Fruit fly (Drosophila melanogaster): ENCODE results near the gene CG31792.

The CG31792 gene

DNA sequence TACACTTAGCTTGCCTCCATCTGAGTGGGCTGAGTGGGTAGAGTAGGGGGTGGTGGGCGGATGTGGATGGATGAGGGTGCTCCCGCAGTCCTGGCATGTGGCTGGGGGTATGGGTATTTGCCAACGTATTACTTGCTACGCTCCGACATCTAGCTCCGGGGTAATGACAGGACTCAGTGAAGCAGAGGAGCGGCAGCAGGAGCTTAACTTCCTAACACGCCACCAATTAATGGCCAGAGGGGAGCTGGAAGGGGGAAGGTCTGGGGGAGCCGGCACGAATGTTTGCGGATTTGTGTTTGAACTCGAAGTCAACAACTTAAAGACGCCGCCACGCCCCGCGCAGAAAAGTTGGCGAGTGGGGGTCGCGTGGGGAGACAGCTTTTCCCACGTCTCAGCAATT is 21.0 kb downstream of the CG31792 start:
- TF ChIP-seq CTCF (optimal IDR thresholded peaks at IDR 0.05) (no peak), CG8478 (optimal IDR thresholded peaks at IDR 0.05) (no peak)

DNA sequence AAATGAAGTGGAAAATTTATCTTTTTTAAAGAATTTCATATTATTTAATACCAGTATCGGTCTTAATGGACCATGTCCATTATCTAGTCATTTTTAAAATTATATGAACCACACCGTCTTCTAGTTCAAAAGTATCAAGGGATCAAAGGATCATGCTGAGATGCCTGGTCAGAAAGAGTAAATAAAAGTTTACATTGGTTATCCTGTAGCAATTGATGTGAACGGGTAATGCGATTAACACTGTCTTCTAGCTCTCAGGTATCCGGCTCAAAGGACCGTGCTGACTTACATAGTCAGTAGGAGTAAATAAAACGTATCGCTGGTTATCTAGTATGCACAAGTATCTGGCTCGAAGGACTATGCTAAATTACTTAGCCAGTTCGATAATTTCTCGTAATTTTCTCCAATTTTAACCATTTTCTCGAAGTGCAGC is 21.9 kb downstream of the CG31792 start:
- TF ChIP-seq CG8478 (optimal IDR thresholded peaks at IDR 0.05) (no peak), CTCF (optimal IDR thresholded peaks at IDR 0.05) (no peak)

- TF ChIP-seq CTCF (optimal IDR thresholded peaks at IDR 0.05), result no peak
- TF ChIP-seq CG8478 (optimal IDR thresholded peaks at IDR 0.05), result no peak
Observed at dm6 chr2L:19019640-19020039, 22.4 kb downstream of the CG31792 start.

DNA sequence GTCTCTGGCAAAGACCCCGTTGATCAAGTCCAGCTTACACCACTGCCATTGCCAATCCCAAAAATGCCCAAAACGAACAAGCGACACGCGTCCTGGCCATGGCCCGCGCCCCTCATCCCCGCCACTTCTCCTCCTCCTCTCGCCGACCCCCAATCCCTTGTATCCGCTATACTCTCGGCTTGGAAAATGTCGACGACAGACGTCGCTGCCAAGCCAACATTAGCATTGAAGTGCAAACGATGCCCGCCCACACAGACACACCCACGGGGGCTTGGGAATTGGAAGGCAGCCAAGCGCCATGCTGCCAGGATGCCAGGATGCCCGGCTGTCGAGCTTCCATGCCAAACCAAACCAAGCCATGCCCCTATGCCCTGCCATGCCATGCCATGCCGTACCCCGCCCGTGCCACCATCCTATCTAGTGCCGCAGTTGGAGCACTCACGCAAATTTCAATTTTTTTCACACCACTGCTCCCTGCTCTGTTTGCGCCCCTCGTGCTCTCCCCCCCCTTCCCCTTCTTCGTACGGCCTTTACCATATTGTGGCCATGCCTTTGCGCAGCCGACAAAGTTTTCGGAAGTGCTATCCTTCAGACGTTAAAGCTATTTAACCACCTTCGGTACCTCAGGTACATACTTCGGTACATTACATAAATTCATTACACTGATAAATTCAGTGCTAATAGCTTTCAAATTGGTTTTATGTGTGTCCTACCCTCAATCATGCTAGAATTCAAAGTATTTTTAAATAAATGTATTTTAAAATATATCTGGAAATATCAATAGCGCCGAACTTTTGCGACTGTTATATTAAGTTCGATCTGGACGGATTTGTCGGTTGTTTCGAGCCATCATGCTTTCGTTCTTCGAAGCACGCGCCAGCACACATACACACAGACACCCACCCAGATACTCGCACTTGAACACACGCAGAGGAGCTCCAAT is 24.3 kb downstream of the CG31792 start:
- no peak for TF ChIP-seq CG8478 (optimal IDR thresholded peaks at IDR 0.05)

dm6 chr2L:19022221-19022516 is 24.9 kb downstream of the CG31792 start, which contains the start of gene CG15172:
TSS of gene CG15172 (plus strand) at chr2L:19022417.
- TF ChIP-seq CTCF (optimal IDR thresholded peaks at IDR 0.05), result no peak
- no peak for TF ChIP-seq CG8478 (optimal IDR thresholded peaks at IDR 0.05)

DNA sequence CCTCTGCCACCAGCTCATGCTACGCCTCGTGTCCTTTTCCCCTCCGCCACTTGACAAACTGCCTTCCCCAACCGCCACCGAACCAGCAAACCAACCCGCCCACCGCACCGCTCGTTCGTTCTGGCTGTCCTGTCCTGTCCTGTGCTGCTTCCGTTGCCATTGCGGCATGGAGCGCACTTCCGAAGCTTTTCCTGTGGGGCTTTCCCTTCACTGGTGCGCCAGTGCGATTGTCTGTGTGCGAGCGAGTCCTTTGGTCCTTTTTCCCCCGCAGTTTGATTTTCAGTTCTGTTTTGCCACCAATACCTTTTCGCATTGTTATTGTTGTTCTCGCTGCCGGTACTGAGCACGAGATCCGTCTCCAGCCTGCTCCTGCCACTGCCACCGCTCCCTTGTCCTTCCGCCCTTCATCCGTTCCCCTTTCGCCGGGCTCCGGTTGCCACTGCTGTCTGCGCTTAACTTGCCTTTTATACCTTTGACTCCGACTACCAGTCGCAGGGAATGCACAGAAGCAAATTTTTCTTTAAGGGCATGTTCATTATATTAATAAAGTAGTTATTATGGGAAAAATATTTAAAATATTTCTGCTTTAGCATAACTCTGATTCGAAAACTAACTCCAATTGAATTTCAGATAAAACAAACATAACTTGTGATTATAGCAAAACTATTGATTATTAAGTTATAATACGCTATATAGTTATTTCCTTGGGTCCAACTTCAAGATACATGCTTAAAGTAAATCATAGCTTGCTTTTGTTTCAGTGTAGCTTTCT is 26.9 kb downstream of the CG31792 start:
- TF ChIP-seq CTCF (optimal IDR thresholded peaks at IDR 0.05) (no peak), CG8478 (optimal IDR thresholded peaks at IDR 0.05) (no peak)

DNA sequence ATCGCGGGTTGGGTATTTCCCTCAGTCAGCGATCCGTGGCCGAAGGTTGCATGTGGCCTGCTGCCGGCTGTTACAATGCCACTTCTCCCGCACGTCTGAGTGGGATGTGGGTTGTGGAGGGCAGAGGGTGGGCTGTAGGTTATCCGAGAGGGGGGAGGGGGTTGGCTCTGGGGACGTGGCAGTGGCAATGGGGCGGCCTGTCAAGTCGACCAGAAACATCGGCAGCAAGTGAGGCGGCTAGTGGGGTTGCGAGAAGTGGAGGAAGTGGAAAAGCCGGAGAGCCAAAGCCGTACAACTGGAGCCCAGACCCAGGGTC is 27.5 kb downstream of the CG31792 start:
- no peak for TF ChIP-seq CTCF (optimal IDR thresholded peaks at IDR 0.05)
- TF ChIP-seq CG8478 (optimal IDR thresholded peaks at IDR 0.05), result no peak

- TF ChIP-seq CG8478 (optimal IDR thresholded peaks at IDR 0.05) (no peak), CTCF (optimal IDR thresholded peaks at IDR 0.05) (no peak)
Observed at dm6 chr2L:19026491-19027197, 29.4 kb downstream of the CG31792 start.

DNA sequence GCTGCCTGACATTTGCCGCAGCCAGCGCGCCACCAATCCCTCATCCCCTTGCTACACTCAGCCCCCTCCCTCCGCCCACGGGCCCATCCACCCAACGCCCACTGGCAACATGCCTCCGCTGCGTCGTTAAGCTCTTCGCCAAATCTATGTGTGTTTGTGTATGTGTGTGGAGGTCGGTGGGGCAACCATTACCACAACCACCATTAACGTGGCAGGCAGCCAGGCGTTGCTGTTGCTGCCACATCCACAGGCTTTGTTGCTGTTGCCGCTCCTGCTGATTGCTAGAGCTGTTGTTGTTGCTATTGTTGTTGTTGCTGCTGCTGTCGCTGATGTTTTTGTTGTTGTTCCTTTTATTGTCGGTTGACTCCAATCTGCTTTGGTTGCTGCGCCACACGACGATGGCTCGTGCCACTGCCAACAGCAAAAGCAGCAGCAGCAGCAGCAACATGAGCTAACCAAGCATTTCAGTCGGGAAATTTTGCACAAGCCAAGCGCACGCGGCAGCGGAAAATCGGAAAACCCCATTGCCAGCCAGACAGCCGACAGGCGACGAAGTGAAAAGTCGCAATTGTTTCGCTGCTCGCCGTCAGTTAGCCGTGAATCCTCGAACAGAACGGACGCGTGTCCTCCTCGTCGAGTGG is 30.1 kb downstream of the CG31792 start, which contains the start of gene Sidpn:
Gene Sidpn (plus strand): TSS at position 465 of the 641 bp plus-strand sequence.
- TF ChIP-seq CG8478 (optimal IDR thresholded peaks at IDR 0.05) (no peak), CTCF (optimal IDR thresholded peaks at IDR 0.05) (no peak)

DNA sequence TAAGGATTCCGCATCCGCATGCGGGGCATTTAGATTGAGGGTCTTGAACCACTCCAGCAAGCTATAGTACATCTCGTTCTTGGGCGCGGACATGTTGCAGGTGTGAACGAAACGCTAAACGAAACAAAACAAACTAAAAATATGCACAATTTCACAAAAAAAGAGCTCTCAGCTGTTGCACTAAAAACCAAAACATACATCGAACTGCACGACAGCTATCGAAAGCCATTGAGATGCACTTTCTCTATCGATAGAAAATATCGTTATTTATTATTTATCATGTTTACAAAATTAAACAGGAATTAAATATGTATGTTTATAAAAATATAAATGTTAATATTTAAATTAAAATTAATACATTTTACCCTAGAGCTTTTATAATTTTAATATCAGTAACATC is 36.0 kb downstream of the CG31792 start, which contains the start of gene hook:
Gene hook (minus strand): TSS at position 211 of the 400 bp plus-strand sequence.
- no peak for TF ChIP-seq CG8478 (optimal IDR thresholded peaks at IDR 0.05)

- TF ChIP-seq CG8478 (optimal IDR thresholded peaks at IDR 0.05), result no peak
- TF ChIP-seq CTCF (optimal IDR thresholded peaks at IDR 0.05), result no peak
Observed at dm6 chr2L:19034213-19034929, 37.1 kb downstream of the CG31792 start, which contains the start of the genes mib2 and CG31800. TSS of gene mib2 (plus strand) at chr2L:19034444. TSS of gene CG31800 (minus strand) at chr2L:19034576.

- no peak for TF ChIP-seq CTCF (optimal IDR thresholded peaks at IDR 0.05)
- no peak for TF ChIP-seq CG8478 (optimal IDR thresholded peaks at IDR 0.05)
Observed at dm6 chr2L:19035013-19035412, 37.8 kb downstream of the CG31792 start.

DNA sequence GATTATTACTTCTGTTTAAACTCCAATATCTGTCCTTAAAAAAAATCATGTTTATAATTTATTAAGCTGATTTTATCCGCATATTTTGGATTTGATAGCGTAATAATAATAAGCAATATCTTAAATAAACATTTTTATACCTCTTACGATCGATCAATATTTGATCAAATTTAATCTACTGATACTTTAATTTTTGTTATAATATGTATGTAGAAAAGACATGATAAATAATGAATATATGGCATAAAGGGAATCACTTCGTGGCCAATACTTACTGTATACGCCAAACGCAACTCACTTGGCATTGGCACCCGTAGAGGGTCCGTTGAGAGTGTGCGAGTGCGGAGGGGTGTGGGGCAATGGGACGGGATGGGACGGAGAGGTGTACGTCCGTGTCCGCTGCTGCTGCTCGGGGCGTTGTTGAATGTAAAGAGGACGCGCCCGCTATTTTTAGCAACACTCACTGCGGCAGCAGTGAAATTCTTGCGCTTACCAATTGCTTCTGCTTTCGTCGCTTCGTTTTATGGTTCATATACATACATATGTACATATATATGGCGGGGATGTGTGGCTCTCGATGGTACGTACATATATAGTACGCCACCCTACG is 39.0 kb downstream of the CG31792 start:
- TF ChIP-seq CG8478 (optimal IDR thresholded peaks at IDR 0.05), result no peak
- no peak for TF ChIP-seq CTCF (optimal IDR thresholded peaks at IDR 0.05)

DNA sequence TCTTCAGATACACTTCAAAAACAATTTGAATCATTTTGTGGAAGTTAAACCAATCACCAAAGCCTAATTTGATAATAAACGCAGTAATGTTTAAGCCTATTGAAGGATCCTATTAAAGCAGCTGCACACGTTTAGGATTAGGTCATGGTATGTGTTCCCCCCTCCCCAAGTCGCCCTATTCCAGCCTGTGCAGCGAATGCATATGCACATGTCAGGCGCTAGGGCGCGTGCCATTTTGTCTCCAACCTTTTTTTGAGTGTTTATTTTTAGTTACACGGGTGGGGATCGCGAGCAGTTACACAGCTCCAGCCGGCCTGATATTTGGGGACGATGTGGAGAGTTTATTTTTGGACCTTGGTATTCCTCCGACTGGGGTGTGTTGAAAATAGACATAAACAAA is 39.8 kb downstream of the CG31792 start:
- TF ChIP-seq CTCF (optimal IDR thresholded peaks at IDR 0.05) (no peak), CG8478 (optimal IDR thresholded peaks at IDR 0.05) (no peak)
